Fruit fly (Drosophila melanogaster) whole organism, embryonic: Measurements from ENCODE around the gene Rab3GAP1.

Experiments
- Asciz ChIP-seq: fragments of 200-800 bp; sonication (Bioruptor generic); optimal IDR thresholded peaks from 2 replicates; lab custom pipeline; 2017; ENCODE audit warnings: missing biosample characterization, mild to moderate bottlenecking, missing genetic modification characterization, missing genetic modification reagents
- CG1024 ChIP-seq: fragments of 200-800 bp; sonication (Bioruptor generic); IDR thresholded peaks from 2 replicates; pipeline ENCODE4 v1.3.6; 2022; ENCODE audit warnings: missing biosample characterization, missing genetic modification characterization
- CG10565 ChIP-seq: fragments of 200-800 bp; sonication (Bioruptor generic); optimal IDR thresholded peaks from 3 replicates; lab custom pipeline; 2016; ENCODE audit warnings: missing biosample characterization, mild to moderate bottlenecking, missing genetic modification characterization
- CG10979 ChIP-seq: fragments of 200-800 bp; sonication (Bioruptor generic); optimal IDR thresholded peaks from 2 replicates; lab custom pipeline; 2018; ENCODE audit warnings: missing biosample characterization, mild to moderate bottlenecking, missing genetic modification characterization, moderate library complexity
- CG12155 ChIP-seq: fragments of 200-800 bp; sonication (Bioruptor generic); optimal IDR thresholded peaks from 3 replicates; lab custom pipeline; 2016; ENCODE audit warnings: missing biosample characterization, missing genetic modification characterization
- CG13123 ChIP-seq: fragments of 200-800 bp; sonication (Bioruptor generic); optimal IDR thresholded peaks from 2 replicates; lab custom pipeline; 2016; ENCODE audit warnings: missing biosample characterization, missing genetic modification characterization
- CG13894 ChIP-seq: fragments of 200-800 bp; sonication (Bioruptor generic); optimal IDR thresholded peaks from 3 replicates; lab custom pipeline; 2018; ENCODE audit warnings: missing biosample characterization, mild to moderate bottlenecking, missing genetic modification characterization, moderate library complexity
- CG14860 ChIP-seq: fragments of 200-800 bp; sonication (Bioruptor generic); IDR thresholded peaks from 3 replicates; pipeline ENCODE4 v1.3.6; 2022; ENCODE audit warnings: missing biosample characterization, missing genetic modification characterization; ENCODE audit not compliant: partially characterized antibody
- CG1529 ChIP-seq: fragments of 200-800 bp; sonication (Bioruptor generic); optimal IDR thresholded peaks from 3 replicates; lab custom pipeline; 2018; ENCODE audit warnings: missing biosample characterization, missing genetic modification characterization
- CG17612 ChIP-seq: fragments of 200-800 bp; sonication (Bioruptor generic); IDR thresholded peaks from 2 replicates; pipeline ENCODE4 v1.3.6; 2022; ENCODE audit warnings: missing biosample characterization, missing genetic modification characterization
- CG17829 ChIP-seq: fragments of 200-800 bp; optimal IDR thresholded peaks from 2 replicates; lab custom pipeline; 2019; ENCODE audit warnings: missing biosample characterization, mild to moderate bottlenecking, missing genetic modification characterization, moderate library complexity
- CG43689 ChIP-seq: fragments of 200-800 bp; sonication (Bioruptor generic); IDR thresholded peaks from 2 replicates; pipeline ENCODE4 v1.3.6; 2022; ENCODE audit warnings: missing biosample characterization, missing genetic modification characterization
- CG6254 ChIP-seq: fragments of 200-800 bp; sonication (Bioruptor generic); optimal IDR thresholded peaks from 3 replicates; lab custom pipeline; 2017; ENCODE audit warnings: mild to moderate bottlenecking, missing biosample characterization, missing genetic modification reagents, missing genetic modification characterization
- CG7357 ChIP-seq: fragments of 200-800 bp; sonication (Bioruptor generic); IDR thresholded peaks from 3 replicates; pipeline ENCODE4 v1.3.6; 2022; ENCODE audit warnings: missing biosample characterization, missing genetic modification characterization
- CG7556 ChIP-seq: fragments of 200-800 bp; sonication (Bioruptor generic); optimal IDR thresholded peaks from 2 replicates; lab custom pipeline; 2017; ENCODE audit warnings: missing biosample characterization, mild to moderate bottlenecking, missing genetic modification characterization
- CG7928 ChIP-seq: fragments of 200-800 bp; sonication (Bioruptor generic); optimal IDR thresholded peaks from 2 replicates; lab custom pipeline; 2017; ENCODE audit warnings: missing biosample characterization, mild to moderate bottlenecking, missing genetic modification characterization
- CG8359 ChIP-seq: fragments of 200-800 bp; sonication (Bioruptor generic); optimal IDR thresholded peaks from 2 replicates; lab custom pipeline; 2017; ENCODE audit warnings: missing biosample characterization, mild to moderate bottlenecking, missing genetic modification characterization, borderline replicate concordance
- Dad ChIP-seq: fragments of 200-800 bp; sonication (Bioruptor generic); optimal IDR thresholded peaks from 3 replicates; lab custom pipeline; 2016; ENCODE audit warnings: missing biosample characterization, missing genetic modification characterization
- Dbx ChIP-seq: fragments of 200-800 bp; sonication (Bioruptor generic); IDR thresholded peaks from 3 replicates; pipeline ENCODE4 v1.3.6; 2022; ENCODE audit warnings: missing biosample characterization, missing genetic modification characterization
- ERR ChIP-seq: fragments of 200-800 bp; sonication (Bioruptor generic); optimal IDR thresholded peaks from 2 replicates; lab custom pipeline; 2016; ENCODE audit warnings: missing biosample characterization, missing genetic modification characterization
- Ets65A ChIP-seq: fragments of 200-800 bp; sonication (Bioruptor generic); peaks from one replicate; lab custom pipeline; 2016; ENCODE audit warnings: missing biosample characterization, missing genetic modification characterization
- Hmr ChIP-seq: fragments of 200-800 bp; sonication (Bioruptor generic); optimal IDR thresholded peaks from 3 replicates; lab custom pipeline; 2017; ENCODE audit warnings: mild to moderate bottlenecking, missing biosample characterization, missing genetic modification reagents, missing genetic modification characterization
- MBD-R2 ChIP-seq: fragments of 200-800 bp; sonication (Bioruptor generic); IDR thresholded peaks from 2 replicates; pipeline ENCODE4 v1.3.6; 2022; ENCODE audit warnings: missing biosample characterization, missing genetic modification characterization
- Max ChIP-seq: fragments of 200-800 bp; sonication (Bioruptor generic); optimal IDR thresholded peaks from 2 replicates; lab custom pipeline; 2016; ENCODE audit warnings: missing biosample characterization, mild to moderate bottlenecking, missing genetic modification characterization
- Spps ChIP-seq: fragments of 200-800 bp; sonication (Bioruptor generic); optimal IDR thresholded peaks from 2 replicates; lab custom pipeline; 2018; ENCODE audit warnings: missing biosample characterization, mild to moderate bottlenecking, missing genetic modification characterization
- Usf ChIP-seq: fragments of 200-800 bp; sonication (Bioruptor generic); optimal IDR thresholded peaks from 2 replicates; lab custom pipeline; 2017; ENCODE audit warnings: missing genotype, missing biosample characterization, missing genetic modification characterization
- ato ChIP-seq: fragments of 200-800 bp; sonication (Bioruptor generic); IDR thresholded peaks from 2 replicates; pipeline ENCODE4 v1.3.6; 2022; ENCODE audit warnings: missing biosample characterization, missing genetic modification characterization; ENCODE audit not compliant: partially characterized antibody
- chif ChIP-seq, 2 experiments: fragments of 200-800 bp; sonication (Bioruptor generic); optimal IDR thresholded peaks; 3 replicates each; lab custom pipeline; 2016; ENCODE audit warnings: missing biosample characterization in 2 of 2, missing genetic modification characterization in 2 of 2
- danr ChIP-seq: fragments of 200-800 bp; sonication (Bioruptor generic); IDR thresholded peaks from 2 replicates; pipeline ENCODE4 v1.3.6; 2022; ENCODE audit warnings: missing biosample characterization, missing genetic modification characterization
- disco-r ChIP-seq: fragments of 200-800 bp; sonication (Bioruptor generic); optimal IDR thresholded peaks from 2 replicates; lab custom pipeline; 2016; ENCODE audit warnings: missing biosample characterization, missing genetic modification characterization
- fd3F ChIP-seq: fragments of 200-800 bp; sonication (Bioruptor generic); optimal IDR thresholded peaks from 2 replicates; lab custom pipeline; 2018; ENCODE audit warnings: missing biosample characterization, mild to moderate bottlenecking, missing genetic modification characterization, moderate library complexity
- gcm2 ChIP-seq: fragments of 200-800 bp; sonication (Bioruptor generic); optimal IDR thresholded peaks from 2 replicates; lab custom pipeline; 2016; ENCODE audit warnings: missing biosample characterization, missing genetic modification characterization
- hb ChIP-seq: fragments of 200-800 bp; sonication (Bioruptor generic); IDR thresholded peaks from 3 replicates; pipeline ENCODE4 v1.3.6; 2022; ENCODE audit warnings: missing biosample characterization, missing genetic modification characterization; ENCODE audit not compliant: partially characterized antibody
- hkb ChIP-seq, 2 experiments: fragments of 200-800 bp in 1 of 2; fragments of >200 bp in 1 of 2; sonication (Bioruptor generic) in 1 of 2; IDR thresholded peaks in 1 of 2; optimal IDR thresholded peaks in 1 of 2; 2 replicates each; pipeline versions ENCODE4 v1.3.6 to Lab custom; 2017 to 2022; ENCODE audit warnings: missing biosample characterization in 1 of 2, missing genetic modification characterization in 1 of 2
- insv ChIP-seq, 2 experiments: fragments of 200-800 bp; sonication (Bioruptor generic); optimal IDR thresholded peaks; 3 replicates each; lab custom pipeline; 2016 to 2018; ENCODE audit warnings: missing biosample characterization in 2 of 2, missing genetic modification characterization in 2 of 2
- jigr1 ChIP-seq: fragments of 200-800 bp; sonication (Bioruptor generic); IDR thresholded peaks from 3 replicates; pipeline ENCODE4 v1.3.6; 2022; ENCODE audit warnings: missing biosample characterization, missing genetic modification characterization
- jumu ChIP-seq: fragments of 200-800 bp; sonication (Bioruptor generic); optimal IDR thresholded peaks from 3 replicates; lab custom pipeline; 2016; ENCODE audit warnings: missing biosample characterization, missing genetic modification characterization
- kni ChIP-seq: fragments of 200-800 bp; sonication (Bioruptor generic); optimal IDR thresholded peaks from 3 replicates; lab custom pipeline; 2017; ENCODE audit warnings: mild to moderate bottlenecking, missing biosample characterization, missing genetic modification reagents, missing genetic modification characterization
- lab ChIP-seq: fragments of 200-800 bp; sonication (Bioruptor generic); optimal IDR thresholded peaks from 3 replicates; lab custom pipeline; 2017; ENCODE audit warnings: missing biosample characterization, missing genetic modification characterization, mild to moderate bottlenecking, moderate library complexity, missing genetic modification reagents
- oc ChIP-seq: fragments of 200-800 bp; sonication (Bioruptor generic); optimal IDR thresholded peaks from 2 replicates; lab custom pipeline; 2018; ENCODE audit warnings: missing biosample characterization, mild to moderate bottlenecking, missing genetic modification characterization, moderate library complexity
- peb ChIP-seq: fragments of 200-800 bp; sonication (Bioruptor generic); IDR thresholded peaks from 2 replicates; pipeline ENCODE4 v1.3.6; 2022; ENCODE audit warnings: missing biosample characterization, missing genetic modification characterization
- pita ChIP-seq: fragments of 200-800 bp; sonication (Bioruptor generic); optimal IDR thresholded peaks from 2 replicates; lab custom pipeline; 2017; ENCODE audit warnings: missing biosample characterization, mild to moderate bottlenecking, missing genetic modification characterization
- run ChIP-seq: fragments of 200-800 bp; sonication (Bioruptor generic); optimal IDR thresholded peaks from 3 replicates; lab custom pipeline; 2018; ENCODE audit warnings: missing biosample characterization, mild to moderate bottlenecking, missing genetic modification characterization
- sd ChIP-seq: fragments of 200-800 bp; sonication (Bioruptor generic); optimal IDR thresholded peaks from 3 replicates; lab custom pipeline; 2018; ENCODE audit warnings: missing biosample characterization, mild to moderate bottlenecking, missing genetic modification characterization, moderate library complexity
- sob ChIP-seq: fragments of 200-800 bp; sonication (Bioruptor generic); IDR thresholded peaks from 2 replicates; pipeline ENCODE4 v1.3.6; 2022; ENCODE audit warnings: missing biosample characterization, missing genetic modification characterization
- sqz ChIP-seq: fragments of 200-800 bp; sonication (Bioruptor generic); optimal IDR thresholded peaks from 3 replicates; lab custom pipeline; 2018; ENCODE audit warnings: missing biosample characterization, mild to moderate bottlenecking, missing genetic modification characterization
- tll ChIP-seq, 2 experiments: fragments of 200-800 bp in 1 of 2; fragments of >200 bp in 1 of 2; sonication (Bioruptor generic) in 1 of 2; optimal IDR thresholded peaks; 2 replicates each; lab custom pipeline; 2017 to 2019; ENCODE audit warnings: missing biosample characterization in 2 of 2, missing genetic modification characterization in 2 of 2, mild to moderate bottlenecking in 1 of 2, moderate library complexity in 1 of 2
- vvl ChIP-seq: fragments of 200-800 bp; sonication (Bioruptor generic); IDR thresholded peaks from 2 replicates; pipeline ENCODE4 v1.3.6; 2022; ENCODE audit warnings: missing biosample characterization, missing genetic modification characterization
- zen2 ChIP-seq: fragments of 200-800 bp; sonication (Bioruptor generic); IDR thresholded peaks from 3 replicates; pipeline ENCODE4 v1.3.6; 2022; ENCODE audit warnings: missing biosample characterization, missing genetic modification characterization; ENCODE audit not compliant: partially characterized antibody

Rab3GAP1 gene

DNA sequence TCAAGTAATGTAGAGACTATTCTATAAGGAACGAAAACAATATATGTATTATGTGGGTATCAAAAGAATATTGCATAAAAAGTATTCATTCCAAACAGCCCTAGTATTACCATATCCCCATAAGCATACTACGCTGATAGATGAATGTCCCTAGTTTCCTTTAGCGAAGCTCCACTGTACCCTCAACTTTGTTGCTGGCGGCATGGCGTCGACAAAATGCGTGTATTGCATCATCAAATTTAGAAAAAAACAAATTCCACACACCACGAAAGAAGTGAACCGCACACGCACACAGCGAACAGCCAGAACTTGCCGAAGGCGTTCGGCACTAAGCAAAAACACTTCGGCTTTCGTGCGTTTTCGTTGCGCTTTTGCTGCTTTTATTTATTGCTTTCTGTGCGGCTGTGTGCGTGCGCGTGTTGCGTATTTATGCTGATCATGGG is 21.8 kb upstream of the Rab3GAP1 start (continued):
- peak; percentile 62 for TF ChIP-seq CG10979 (tag; lab: Kevin White, UChicago)
- peak; percentile 96 for TF ChIP-seq sd (tag; lab: Kevin White, UChicago)
- TF ChIP-seq CG1024 (GFP tag; lab: Robert Waterston, UW) = peak; percentile 92
- TF ChIP-seq hkb (optimal IDR thresholded peaks at IDR 0.05; lab: Kevin White, UChicago) = peak; percentile 32
- TF ChIP-seq hkb (GFP tag; IDR thresholded peaks at IDR 0.05; lab: Robert Waterston, UW) = peak; percentile 99
- TF ChIP-seq Usf (GFP tag; lab: Kevin White, UChicago) = peak; percentile 86
- peak; percentile 90 for TF ChIP-seq sqz (GFP tag; lab: Kevin White, UChicago)
- TF ChIP-seq jigr1 (GFP tag; lab: Robert Waterston, UW) = peak; percentile 95
- no peak for TF ChIP-seq Spps (tag; lab: Kevin White, UChicago)
- TF ChIP-seq gcm2 (GFP tag; lab: Kevin White, UChicago) = peak; percentile 95
- peak; percentile 92 for TF ChIP-seq CG7357 (GFP tag; lab: Robert Waterston, UW)
- TF ChIP-seq CG17829 (tag; lab: Kevin White, UChicago) = peak; percentile 76
- TF ChIP-seq CG8359 = peak; percentile 4
- TF ChIP-seq insv (GFP tag; optimal IDR thresholded peaks at IDR 0.05; lab: Kevin White, UChicago) = peak in 1 of 2 experiments; percentile 70
- no peak for TF ChIP-seq zen2 (GFP tag; lab: Robert Waterston, UW)
- TF ChIP-seq pita (GFP tag; lab: Kevin White, UChicago) = no peak
- TF ChIP-seq jumu = peak; percentile 81
- peak; percentile 67 for TF ChIP-seq CG10565 (GFP tag; lab: Kevin White, UChicago)
- TF ChIP-seq run = peak; percentile 93
- TF ChIP-seq disco-r (GFP tag; lab: Kevin White, UChicago) = peak; percentile 73
- peak; percentile 99 for TF ChIP-seq fd3F (GFP tag; lab: Kevin White, UChicago)
- TF ChIP-seq danr = peak; percentile 99
- TF ChIP-seq CG13123 (GFP tag; lab: Kevin White, UChicago) = peak; percentile 82
- peak; percentile 88 for TF ChIP-seq peb (GFP tag; lab: Robert Waterston, UW)
- peak; percentile 98 for TF ChIP-seq Dbx (GFP tag; lab: Robert Waterston, UW)
- TF ChIP-seq CG1529 = peak; percentile 37
- peak; percentile 95 for TF ChIP-seq Hmr
- peak; percentile 92 for TF ChIP-seq Max (GFP tag; lab: Kevin White, UChicago)
- TF ChIP-seq hb (GFP tag; lab: Robert Waterston, UW) = no peak
- TF ChIP-seq CG14860 (GFP tag; lab: Robert Waterston, UW) = no peak
- no peak for TF ChIP-seq ato
- peak; percentile 96 for TF ChIP-seq CG43689 (GFP tag; lab: Robert Waterston, UW)
- TF ChIP-seq CG6254 (GFP tag; lab: Kevin White, UChicago) = no peak
- TF ChIP-seq CG7928 (GFP tag; lab: Kevin White, UChicago) = peak; percentile 67
- peak; percentile 81 for TF ChIP-seq oc (tag; lab: Kevin White, UChicago)
- peak; percentile 78 to 86 for TF ChIP-seq chif (GFP tag; optimal IDR thresholded peaks at IDR 0.05; lab: Kevin White, UChicago)
- peak; percentile 91 for TF ChIP-seq CG17612 (GFP tag; lab: Robert Waterston, UW)
- peak; percentile 98 for TF ChIP-seq MBD-R2 (GFP tag; lab: Robert Waterston, UW)
- TF ChIP-seq vvl (GFP tag; lab: Robert Waterston, UW) = peak; percentile 98
- TF ChIP-seq Dad (GFP tag; lab: Kevin White, UChicago) = peak; percentile 94
- no peak for TF ChIP-seq tll (GFP tag; optimal IDR thresholded peaks at IDR 0.05; lab: Kevin White, UChicago)
- TF ChIP-seq Ets65A (GFP tag; lab: Kevin White, UChicago) = peak; percentile 99
- peak; percentile 94 for TF ChIP-seq lab (GFP tag; lab: Kevin White, UChicago)
- TF ChIP-seq Asciz (GFP tag; lab: Kevin White, UChicago) = peak; percentile 59
- TF ChIP-seq ERR (GFP tag; lab: Kevin White, UChicago) = peak; percentile 97
- peak; percentile 92 for TF ChIP-seq CG7556 (GFP tag; lab: Kevin White, UChicago)
- TF ChIP-seq kni (GFP tag; lab: Kevin White, UChicago) = no peak
- TF ChIP-seq sob (GFP tag; lab: Robert Waterston, UW) = peak; percentile 98
- TF ChIP-seq CG12155 (GFP tag; lab: Kevin White, UChicago) = peak; percentile 94
- peak; percentile 89 for TF ChIP-seq CG13894 (tag; lab: Kevin White, UChicago)
